Worm (Caenorhabditis elegans) whole organism, late embryonic: Measurements from ENCODE around the gene nlp-27.

ENCODE experiments used
- C08G9.2 ChIP-seq: sonication (generic microtip); optimal IDR thresholded peaks from 2 replicates; lab custom pipeline; 2016; ENCODE audit warnings: mild to moderate bottlenecking, missing genetic modification characterization, moderate library complexity, missing compliant biosample characterization
- F13H6.1 ChIP-seq: sonication (generic microtip); optimal IDR thresholded peaks from 2 replicates; lab custom pipeline; 2016; ENCODE audit warnings: missing genetic modification characterization, missing compliant biosample characterization
- K09A11.1 ChIP-seq: sonication (generic microtip); optimal IDR thresholded peaks from 2 replicates; lab custom pipeline; 2017; ENCODE audit warnings: antibody characterized with exemption, mild to moderate bottlenecking, missing genetic modification characterization, missing compliant biosample characterization; ENCODE audit not compliant: insufficient read depth
- T23F11.4 ChIP-seq: fragments of 200-800 bp; sonication (Bioruptor generic); optimal IDR thresholded peaks from 2 replicates; lab custom pipeline; 2018; ENCODE audit warnings: mild to moderate bottlenecking, missing genetic modification characterization, missing compliant biosample characterization
- Y22D7AL.16 ChIP-seq: sonication (generic microtip); optimal IDR thresholded peaks from 2 replicates; lab custom pipeline; 2016; ENCODE audit warnings: missing genetic modification characterization, missing compliant biosample characterization
- ahr-1 ChIP-seq: sonication (generic microtip); optimal IDR thresholded peaks from 2 replicates; lab custom pipeline; 2016; ENCODE audit warnings: missing genetic modification characterization, missing compliant biosample characterization
- ceh-14 ChIP-seq: sonication (generic microtip); optimal IDR thresholded peaks from 2 replicates; lab custom pipeline; 2016; ENCODE audit warnings: missing genotype, missing genetic modification characterization, missing compliant biosample characterization
- ceh-18 ChIP-seq: sonication (generic microtip); optimal IDR thresholded peaks from 2 replicates; lab custom pipeline; 2016; ENCODE audit warnings: missing genetic modification characterization, missing compliant biosample characterization
- ceh-22 ChIP-seq: sonication (generic microtip); optimal IDR thresholded peaks from 2 replicates; lab custom pipeline; 2017; ENCODE audit warnings: missing biosample characterization, missing genetic modification characterization
- ceh-24 ChIP-seq: sonication (generic microtip); optimal IDR thresholded peaks from 2 replicates; lab custom pipeline; 2016; ENCODE audit warnings: mild to moderate bottlenecking, missing genetic modification characterization, missing compliant biosample characterization
- ceh-31 ChIP-seq: sonication (generic microtip); optimal IDR thresholded peaks from 2 replicates; lab custom pipeline; 2016; ENCODE audit warnings: missing genetic modification characterization, missing compliant biosample characterization
- ceh-6 ChIP-seq: fragments of 200-800 bp; sonication (Bioruptor generic); optimal IDR thresholded peaks from 2 replicates; lab custom pipeline; 2018; ENCODE audit warnings: mild to moderate bottlenecking, missing genetic modification characterization, missing compliant biosample characterization
- ceh-9 ChIP-seq: sonication (generic microtip); optimal IDR thresholded peaks from 2 replicates; lab custom pipeline; 2016; ENCODE audit warnings: mild to moderate bottlenecking, missing genetic modification characterization, inconsistent platforms, missing compliant biosample characterization
- che-1 ChIP-seq: sonication (generic microtip); optimal IDR thresholded peaks from 2 replicates; lab custom pipeline; 2016; ENCODE audit warnings: mild to moderate bottlenecking, missing genetic modification characterization, missing compliant biosample characterization
- dmd-4 ChIP-seq: sonication (generic microtip); optimal IDR thresholded peaks from 2 replicates; lab custom pipeline; 2016; ENCODE audit warnings: borderline replicate concordance, missing genetic modification characterization, missing compliant biosample characterization
- elt-2 ChIP-seq: sonication (generic microtip); optimal IDR thresholded peaks from 2 replicates; lab custom pipeline; 2016; ENCODE audit warnings: missing genetic modification reagents, missing genetic modification characterization, missing compliant biosample characterization
- elt-4 ChIP-seq: sonication (generic microtip); optimal IDR thresholded peaks from 2 replicates; lab custom pipeline; 2016; ENCODE audit warnings: missing genetic modification characterization, missing compliant biosample characterization
- eyg-1 ChIP-seq: sonication (generic microtip); optimal IDR thresholded peaks from 2 replicates; lab custom pipeline; 2016; ENCODE audit warnings: missing genotype, missing genetic modification characterization, missing compliant biosample characterization
- fkh-10 ChIP-seq: fragments of 150-350 bp; optimal IDR thresholded peaks from 2 replicates; lab custom pipeline; 2014; ENCODE audit warnings: missing biosample characterization, missing genetic modification reagents, missing genetic modification characterization
- gmeb-2 ChIP-seq: sonication (generic microtip); optimal IDR thresholded peaks from 2 replicates; lab custom pipeline; 2016; ENCODE audit warnings: missing genetic modification characterization, inconsistent platforms, missing compliant biosample characterization
- hlh-13 ChIP-seq: fragments of 200-800 bp; sonication (Bioruptor generic); optimal IDR thresholded peaks from 2 replicates; lab custom pipeline; 2018; ENCODE audit warnings: mild to moderate bottlenecking, missing genetic modification characterization, missing compliant biosample characterization
- hlh-30 ChIP-seq: sonication (generic microtip); optimal IDR thresholded peaks from 2 replicates; lab custom pipeline; 2017; ENCODE audit warnings: antibody characterized with exemption, missing genetic modification characterization, missing compliant biosample characterization; ENCODE audit not compliant: insufficient read depth
- hlh-6 ChIP-seq: sonication (generic microtip); optimal IDR thresholded peaks from 2 replicates; lab custom pipeline; 2016; ENCODE audit warnings: missing genotype, missing genetic modification characterization, missing compliant biosample characterization
- lim-6 ChIP-seq: sonication (generic microtip); optimal IDR thresholded peaks from 2 replicates; lab custom pipeline; 2016; ENCODE audit warnings: missing genetic modification characterization, missing compliant biosample characterization
- madf-2 ChIP-seq: sonication (generic microtip); optimal IDR thresholded peaks from 2 replicates; lab custom pipeline; 2017; ENCODE audit warnings: missing genetic modification characterization, missing compliant biosample characterization
- mec-3 ChIP-seq: sonication (generic microtip); optimal IDR thresholded peaks from 2 replicates; lab custom pipeline; 2016; ENCODE audit warnings: borderline replicate concordance, missing genetic modification characterization, missing compliant biosample characterization
- nfya-1 ChIP-seq: sonication (generic microtip); optimal IDR thresholded peaks from 2 replicates; lab custom pipeline; 2017; ENCODE audit warnings: missing genetic modification characterization, mild to moderate bottlenecking, missing compliant biosample characterization, antibody characterized with exemption, moderate library complexity
- nhr-232 ChIP-seq: sonication (generic microtip); optimal IDR thresholded peaks from 2 replicates; lab custom pipeline; 2016; ENCODE audit warnings: missing genetic modification characterization, missing compliant biosample characterization
- npax-4 ChIP-seq: sonication (generic microtip); optimal IDR thresholded peaks from 2 replicates; lab custom pipeline; 2016; ENCODE audit warnings: missing genetic modification characterization, missing compliant biosample characterization
- odd-2 ChIP-seq: sonication (generic microtip); optimal IDR thresholded peaks from 2 replicates; lab custom pipeline; 2017; ENCODE audit warnings: antibody characterized with exemption, mild to moderate bottlenecking, missing genetic modification characterization, missing compliant biosample characterization
- pag-3 ChIP-seq: sonication (generic microtip); optimal IDR thresholded peaks from 2 replicates; lab custom pipeline; 2016; ENCODE audit warnings: missing compliant biosample characterization, missing genetic modification characterization, borderline replicate concordance
- pat-9 ChIP-seq: fragments of 200-800 bp; sonication (Bioruptor generic); optimal IDR thresholded peaks from 2 replicates; lab custom pipeline; 2018; ENCODE audit warnings: mild to moderate bottlenecking, missing genetic modification characterization, moderate library complexity, missing compliant biosample characterization
- pax-1 ChIP-seq: fragments of 150-350 bp; optimal IDR thresholded peaks from 2 replicates; lab custom pipeline; 2014; ENCODE audit warnings: missing biosample characterization, missing genetic modification characterization
- pha-2 ChIP-seq: sonication (generic microtip); optimal IDR thresholded peaks from 2 replicates; lab custom pipeline; 2017; ENCODE audit warnings: mild to moderate bottlenecking, missing genetic modification characterization, missing compliant biosample characterization
- pros-1 ChIP-seq: fragments of 150-350 bp; optimal IDR thresholded peaks from 2 replicates; lab custom pipeline; 2014; ENCODE audit warnings: missing biosample characterization, missing genetic modification reagents, missing genetic modification characterization
- ref-2 ChIP-seq: sonication (generic microtip); optimal IDR thresholded peaks from 2 replicates; lab custom pipeline; 2016; ENCODE audit warnings: missing genetic modification characterization, missing compliant biosample characterization
- sdc-2 ChIP-seq: sonication (generic microtip); optimal IDR thresholded peaks from 2 replicates; lab custom pipeline; 2016; ENCODE audit warnings: missing genotype, missing genetic modification characterization, missing compliant biosample characterization
- sox-2 ChIP-seq: fragments of 200-800 bp; sonication (Bioruptor generic); IDR thresholded peaks from 2 replicates; pipeline ENCODE4 v1.3.6; 2022; ENCODE audit warnings: missing genetic modification reagents, missing genetic modification characterization, missing compliant biosample characterization
- sox-4 ChIP-seq: sonication (generic microtip); optimal IDR thresholded peaks from 2 replicates; lab custom pipeline; 2017; ENCODE audit warnings: mild to moderate bottlenecking, missing genetic modification characterization, inconsistent platforms, missing compliant biosample characterization
- syd-9 ChIP-seq: sonication (generic microtip); optimal IDR thresholded peaks from 2 replicates; lab custom pipeline; 2016; ENCODE audit warnings: mild to moderate bottlenecking, missing genetic modification characterization, moderate library complexity, missing compliant biosample characterization
- unc-42 ChIP-seq: sonication (generic microtip); optimal IDR thresholded peaks from 2 replicates; lab custom pipeline; 2016; ENCODE audit warnings: missing genotype, missing genetic modification characterization, missing compliant biosample characterization
- unc-55 ChIP-seq: sonication (generic microtip); optimal IDR thresholded peaks from 2 replicates; lab custom pipeline; 2017; ENCODE audit warnings: missing biosample characterization, missing genetic modification reagents, missing genetic modification characterization
- zip-5 ChIP-seq: sonication (generic microtip); optimal IDR thresholded peaks from 2 replicates; lab custom pipeline; 2016; ENCODE audit warnings: missing genetic modification characterization, missing compliant biosample characterization

Gene nlp-27

ce11 chrV:4016780-4017179 is 27.6 kb downstream of the nlp-27 start, which contains the start of gene srw-89:
TSS of gene srw-89 (plus strand) at chrV:4017080.
- no peak for TF ChIP-seq pros-1
- no peak for TF ChIP-seq pat-9 (tag; lab: Kevin White, UChicago)
- TF ChIP-seq sox-4 (tag; lab: Kevin White, UChicago): no peak
- no peak for TF ChIP-seq dmd-4 (tag; lab: Kevin White, UChicago)
- no peak for TF ChIP-seq unc-55 (GFP tag; lab: Kevin White, UChicago)
- no peak for TF ChIP-seq Y22D7AL.16 (tag; lab: Kevin White, UChicago)
- no peak for TF ChIP-seq F13H6.1 (tag; lab: Kevin White, UChicago)
- no peak for TF ChIP-seq elt-2

ce11 chrV:4018591-4018990 is 29.4 kb downstream of the nlp-27 start:
- no peak for TF ChIP-seq hlh-13 (GFP tag; lab: Kevin White, UChicago)
- no peak for TF ChIP-seq eyg-1
- TF ChIP-seq madf-2: no peak
- TF ChIP-seq ceh-31 (tag; lab: Kevin White, UChicago): no peak
- TF ChIP-seq ceh-9: no peak
- no peak for TF ChIP-seq K09A11.1
- no peak for TF ChIP-seq che-1
- TF ChIP-seq ceh-14 (tag; lab: Kevin White, UChicago): no peak
- no peak for TF ChIP-seq nhr-232 (tag; lab: Kevin White, UChicago)
- no peak for TF ChIP-seq ref-2 (tag; lab: Kevin White, UChicago)
- TF ChIP-seq ceh-6 (GFP tag; lab: Kevin White, UChicago): no peak
- no peak for TF ChIP-seq dmd-4 (tag; lab: Kevin White, UChicago)
- no peak for TF ChIP-seq syd-9
- TF ChIP-seq elt-2: no peak
- TF ChIP-seq gmeb-2 (tag; lab: Kevin White, UChicago): no peak
- TF ChIP-seq nfya-1 (tag; lab: Kevin White, UChicago): no peak
- no peak for TF ChIP-seq unc-55 (GFP tag; lab: Kevin White, UChicago)
- TF ChIP-seq, all 69 proteins: peak for 0

- TF ChIP-seq fkh-10 (GFP tag; lab: Kevin White, UChicago) (no peak), hlh-6 (tag; lab: Kevin White, UChicago) (no peak), ceh-9 (no peak), T23F11.4 (GFP tag; lab: Kevin White, UChicago) (no peak), unc-55 (GFP tag; lab: Kevin White, UChicago) (no peak), ceh-14 (tag; lab: Kevin White, UChicago) (no peak), sdc-2 (tag; lab: Kevin White, UChicago) (no peak), pha-2 (no peak), hlh-30 (tag; lab: Kevin White, UChicago) (no peak), npax-4 (tag; lab: Kevin White, UChicago) (no peak), eyg-1 (no peak), lim-6 (tag; lab: Kevin White, UChicago) (no peak), ceh-24 (tag; lab: Kevin White, UChicago) (no peak), nhr-232 (tag; lab: Kevin White, UChicago) (no peak), pag-3 (tag; lab: Kevin White, UChicago) (no peak), pros-1 (no peak), ceh-22 (no peak)
Observed at ce11 chrV:4019188-4019587, 30.0 kb downstream of the nlp-27 start, which contains the start of gene K09D9.3. TSS of gene K09D9.3 (plus strand) at chrV:4019488.

- TF ChIP-seq ahr-1 (tag; lab: Kevin White, UChicago) (no peak), pax-1 (tag; lab: Kevin White, UChicago) (no peak), zip-5 (tag; lab: Kevin White, UChicago) (no peak), ceh-14 (tag; lab: Kevin White, UChicago) (no peak), nhr-232 (tag; lab: Kevin White, UChicago) (no peak), unc-42 (tag; lab: Kevin White, UChicago) (no peak), hlh-6 (tag; lab: Kevin White, UChicago) (no peak), npax-4 (tag; lab: Kevin White, UChicago) (no peak), odd-2 (tag; lab: Kevin White, UChicago) (no peak), unc-55 (GFP tag; lab: Kevin White, UChicago) (no peak), lim-6 (tag; lab: Kevin White, UChicago) (no peak), C08G9.2 (no peak), mec-3 (tag; lab: Kevin White, UChicago) (no peak), ref-2 (tag; lab: Kevin White, UChicago) (no peak), hlh-13 (GFP tag; lab: Kevin White, UChicago) (no peak), sox-2 (GFP tag; lab: Robert Waterston, UW) (no peak), elt-4 (tag; lab: Kevin White, UChicago) (no peak), ceh-18 (tag; lab: Kevin White, UChicago) (no peak)
Observed at ce11 chrV:4021776-4022175, 32.6 kb downstream of the nlp-27 start, which contains the start of gene K09D9.14. TSS of gene K09D9.14 (minus strand) at chrV:4021876.
